Fruit fly (Drosophila melanogaster) whole organism: ENCODE data around the gene r-cup.

Source experiments
- CG8478 ChIP-seq: fragments of >200 bp; optimal IDR thresholded peaks from 2 replicates; lab custom pipeline; 2018; ENCODE audit warnings: inconsistent platforms
- Dll ChIP-seq: fragments of >200 bp; optimal IDR thresholded peaks from 2 replicates; lab custom pipeline; 2017
- EcR ChIP-seq, 2 experiments: fragments of >200 bp; optimal IDR thresholded peaks; 2 replicates each; lab custom pipeline; 2017; ENCODE audit warnings: missing biosample characterization in 2 of 2, missing genetic modification characterization in 2 of 2, missing genetic modification reagents in 2 of 2
- pan ChIP-seq: fragments of >200 bp; optimal IDR thresholded peaks from 2 replicates; lab custom pipeline; 2017
- psq ChIP-seq: fragments of >200 bp; optimal IDR thresholded peaks from 2 replicates; lab custom pipeline; 2017

dm6 chrX:21017568-21017967 is 8.1 kb downstream of the r-cup start:
- TF ChIP-seq Dll (lab: Kevin White, UChicago) (no peak), pan (no peak), CG8478 (lab: Kevin White, UChicago) (no peak), EcR (GFP tag; optimal IDR thresholded peaks at IDR 0.05; lab: Kevin White, UChicago) (no peak), psq (no peak)
